Worm (Caenorhabditis elegans) whole organism, midembryonic: ENCODE results near the gene cox-6A.
A peak's percentile ranks its signal among the peaks of the same experiment; 100 is the strongest.
"Not testable (repeated sequence)": the region's sequence is repeated elsewhere in the genome, so short reads cannot be mapped to it uniquely, and the experiment has no call there.

ENCODE experiments used
- T22C8.4 ChIP-seq: fragments of 200-800 bp; sonication (Bioruptor generic); IDR thresholded peaks from 2 replicates; pipeline ENCODE4 v1.3.6; 2022; ENCODE audit warnings: missing genetic modification characterization, missing compliant biosample characterization
- cog-1 ChIP-seq: sonication (generic microtip); optimal IDR thresholded peaks from 2 replicates; lab custom pipeline; 2016; ENCODE audit warnings: missing genetic modification characterization, missing compliant biosample characterization
- flt-1 ChIP-seq: fragments of 200-800 bp; sonication (Bioruptor generic); IDR thresholded peaks from 2 replicates; pipeline ENCODE4 v1.3.6; 2022; ENCODE audit warnings: missing genetic modification characterization, missing compliant biosample characterization
- klf-2 ChIP-seq: fragments of 200-800 bp; sonication (Bioruptor generic); conservative IDR thresholded peaks from 2 replicates; pipeline ENCODE4 v1.3.6; 2022; ENCODE audit warnings: missing genetic modification reagents, missing genetic modification characterization, missing compliant biosample characterization
- med-1 ChIP-seq: sonication (generic microtip); optimal IDR thresholded peaks from 2 replicates; lab custom pipeline; 2017; ENCODE audit warnings: missing genetic modification characterization, mild to moderate bottlenecking, missing compliant biosample characterization, antibody characterized with exemption, missing genetic modification reagents; ENCODE audit not compliant: insufficient read depth
- ref-1 ChIP-seq: fragments of 200-800 bp; sonication (Bioruptor generic); conservative IDR thresholded peaks from 2 replicates; pipeline ENCODE4 v1.3.6; 2022; ENCODE audit warnings: missing genetic modification reagents, missing genetic modification characterization, missing compliant biosample characterization
- tab-1 ChIP-seq: fragments of 200-800 bp; sonication (Bioruptor generic); IDR thresholded peaks from 2 replicates; pipeline ENCODE4 v1.3.6; 2022; ENCODE audit warnings: missing genetic modification characterization, missing compliant biosample characterization
- ztf-23 ChIP-seq: fragments of 200-800 bp; sonication (Bioruptor generic); IDR thresholded peaks from 2 replicates; pipeline ENCODE4 v1.3.6; 2022; ENCODE audit warnings: missing genetic modification reagents, missing genetic modification characterization, missing compliant biosample characterization
- ztf-29 ChIP-seq: fragments of 200-800 bp; sonication (Bioruptor generic); IDR thresholded peaks from 2 replicates; pipeline ENCODE4 v1.3.6; 2022; ENCODE audit warnings: missing genetic modification reagents, missing genetic modification characterization, missing compliant biosample characterization

Gene cox-6A

DNA sequence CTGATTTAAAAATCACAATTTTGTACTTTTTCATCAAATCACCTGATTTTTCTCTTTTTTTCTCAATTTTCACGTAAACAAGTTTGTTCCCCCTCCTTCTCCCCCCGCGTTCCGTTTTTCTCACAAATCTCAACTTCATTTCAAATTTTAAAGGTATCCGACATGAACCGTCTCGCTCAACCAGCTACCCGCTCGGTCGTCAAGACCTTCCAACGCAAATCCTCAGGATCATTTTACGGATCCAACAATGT, at the start of gene cox-6A:
Gene cox-6A, plus strand, starts transcription at position 152 of the 251 bp plus-strand sequence.
- TF ChIP-seq T22C8.4 (no peak), klf-2 (GFP tag; lab: Robert Waterston, UW) (no peak), cog-1 (tag; lab: Kevin White, UChicago) (no peak), ztf-23 (GFP tag; lab: Robert Waterston, UW) (no peak), ref-1 (GFP tag; lab: Robert Waterston, UW) (no peak)

ce11 chrIII:5036158-5036557, 45.4 kb upstream of the cox-6A start, which contains the start of gene C45G9.6:
TSS of gene C45G9.6 (plus strand) at chrIII:5036458.
- TF ChIP-seq tab-1 (no peak), T22C8.4 (no peak), cog-1 (tag; lab: Kevin White, UChicago) (no peak), ref-1 (GFP tag; lab: Robert Waterston, UW) (no peak), ztf-23 (GFP tag; lab: Robert Waterston, UW) (no peak), med-1 (GFP tag; lab: Kevin White, UChicago) (no peak), klf-2 (GFP tag; lab: Robert Waterston, UW) (no peak)

DNA sequence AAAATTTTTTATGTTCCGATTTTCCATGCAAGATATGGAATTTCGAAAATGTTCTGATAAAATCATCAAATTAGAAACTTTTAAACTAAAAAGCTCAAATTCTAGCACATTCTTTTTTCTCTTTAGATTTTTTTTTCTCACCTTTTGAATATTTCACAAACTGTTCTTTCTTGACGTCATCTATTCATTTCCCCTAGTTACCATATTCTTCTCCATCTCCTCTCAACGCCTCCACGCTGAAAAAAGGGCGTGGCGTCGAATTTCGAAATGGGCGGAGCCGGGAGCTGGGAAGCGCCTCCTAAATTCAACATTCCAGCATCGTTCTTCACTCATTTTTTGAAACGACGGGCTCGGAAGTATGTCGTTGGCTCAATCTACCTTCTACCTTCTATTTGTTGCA, 39.4 kb upstream of the cox-6A start, which contains the start of gene nlp-43:
Gene nlp-43, plus strand, starts transcription at position 301 of the 400 bp plus-strand sequence.
- TF ChIP-seq tab-1 (no peak), T22C8.4 (no peak), flt-1 (GFP tag; lab: Robert Waterston, UW) (no peak), cog-1 (tag; lab: Kevin White, UChicago) (no peak), ref-1 (GFP tag; lab: Robert Waterston, UW) (no peak), med-1 (GFP tag; lab: Kevin White, UChicago) (no peak), ztf-29 (GFP tag; lab: Robert Waterston, UW) (no peak), klf-2 (GFP tag; lab: Robert Waterston, UW) (no peak)

- TF ChIP-seq flt-1 (GFP tag; lab: Robert Waterston, UW) (no peak), med-1 (GFP tag; lab: Kevin White, UChicago) (no peak), ref-1 (GFP tag; lab: Robert Waterston, UW) (no peak), T22C8.4 (no peak), ztf-29 (GFP tag; lab: Robert Waterston, UW) (no peak), cog-1 (tag; lab: Kevin White, UChicago) (no peak), ztf-23 (GFP tag; lab: Robert Waterston, UW) (no peak), klf-2 (GFP tag; lab: Robert Waterston, UW) (no peak), tab-1 (no peak)
Observed at ce11 chrIII:5044709-5045108, 36.8 kb upstream of the cox-6A start, which contains the start of gene C45G9.14. TSS of gene C45G9.14 (plus strand) at chrIII:5045009.

- TF ChIP-seq tab-1 (no peak), ztf-23 (GFP tag; lab: Robert Waterston, UW) (peak; percentile 71), cog-1 (tag; lab: Kevin White, UChicago) (peak; percentile 21), T22C8.4 (no peak)
Observed at ce11 chrIII:5047175-5047574, 34.3 kb upstream of the cox-6A start, which contains the start of gene txbp-3. TSS of gene txbp-3 (minus strand) at chrIII:5047459.

DNA sequence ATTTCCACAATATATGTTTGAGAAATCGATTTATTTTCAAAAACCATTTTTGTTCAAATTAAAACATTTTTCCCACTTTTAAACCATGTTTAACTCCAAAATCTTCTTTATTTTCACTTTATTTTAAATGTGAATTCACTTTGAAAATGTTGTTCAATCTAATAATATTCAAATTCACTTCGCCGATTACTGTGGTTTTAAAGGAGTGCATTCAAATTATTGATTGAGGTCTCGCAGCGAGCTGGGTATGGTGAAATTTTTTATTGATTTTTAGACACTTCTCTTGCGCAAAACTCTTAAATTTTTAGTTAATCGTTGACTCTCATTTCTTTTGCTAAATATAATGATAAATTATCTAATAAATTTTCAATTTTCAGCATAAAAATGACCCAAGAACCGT, 33.8 kb upstream of the cox-6A start, which contains the start of gene C45G9.5:
Gene C45G9.5, plus strand, starts transcription at position 378 of the 400 bp plus-strand sequence.
- TF ChIP-seq cog-1 (tag; lab: Kevin White, UChicago) (no peak), tab-1 (no peak), ztf-23 (GFP tag; lab: Robert Waterston, UW) (no peak), ztf-29 (GFP tag; lab: Robert Waterston, UW) (no peak), flt-1 (GFP tag; lab: Robert Waterston, UW) (no peak), klf-2 (GFP tag; lab: Robert Waterston, UW) (no peak), ref-1 (GFP tag; lab: Robert Waterston, UW) (no peak), T22C8.4 (no peak), med-1 (GFP tag; lab: Kevin White, UChicago) (no peak)

DNA sequence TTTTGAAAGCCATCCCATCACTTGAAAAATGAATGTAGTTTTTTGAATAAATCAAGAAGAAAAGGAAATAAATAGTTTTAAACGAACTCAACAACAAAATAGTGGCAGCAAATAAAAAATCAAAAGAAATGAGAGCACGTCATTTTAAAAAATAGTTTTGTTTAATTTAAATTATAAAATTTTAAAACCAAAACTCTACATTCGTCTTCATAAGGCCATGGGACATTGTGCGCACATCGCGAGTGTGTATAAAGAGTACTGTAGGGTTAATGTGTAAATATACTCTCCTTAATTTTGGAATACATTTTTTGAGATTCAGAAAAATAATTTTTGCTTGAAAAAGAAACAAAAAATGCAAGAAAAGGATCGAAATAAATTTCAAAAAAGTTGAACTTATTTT, 29.6 kb upstream of the cox-6A start, which contains the start of gene C45G9.15:
Gene C45G9.15, minus strand, starts transcription at position 101 of the 400 bp plus-strand sequence.
- no peak for TF ChIP-seq klf-2 (GFP tag; lab: Robert Waterston, UW)
- TF ChIP-seq ref-1 (GFP tag; lab: Robert Waterston, UW): no peak
- no peak for TF ChIP-seq tab-1
- TF ChIP-seq T22C8.4: no peak
- no peak for TF ChIP-seq cog-1 (tag; lab: Kevin White, UChicago)
- TF ChIP-seq med-1 (GFP tag; lab: Kevin White, UChicago): no peak
- TF ChIP-seq flt-1 (GFP tag; lab: Robert Waterston, UW): no peak
- no peak for TF ChIP-seq ztf-29 (GFP tag; lab: Robert Waterston, UW)

DNA sequence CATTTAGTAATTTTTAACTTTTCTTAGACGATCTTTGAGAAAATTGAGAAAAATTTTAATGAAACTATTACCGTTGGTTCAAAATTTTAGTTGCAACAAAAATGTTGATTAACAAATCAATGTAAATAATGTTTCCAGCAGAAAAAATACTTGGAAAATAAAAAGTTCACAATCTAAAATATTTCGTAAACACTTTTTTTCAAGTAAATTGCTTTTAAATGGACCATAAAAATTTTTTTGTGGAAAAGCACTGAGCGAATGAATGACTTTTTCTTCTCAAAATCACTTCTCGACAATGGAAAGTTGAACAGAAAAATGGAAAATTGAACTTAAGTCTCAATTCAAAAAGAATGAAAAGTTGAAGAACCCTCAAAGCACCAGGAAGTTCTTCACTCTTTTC, 28.0 kb upstream of the cox-6A start, which contains the start of gene C45G9.8:
Gene C45G9.8, minus strand, starts transcription at position 101 of the 400 bp plus-strand sequence.
- no peak for TF ChIP-seq T22C8.4
- no peak for TF ChIP-seq cog-1 (tag; lab: Kevin White, UChicago)
- TF ChIP-seq flt-1 (GFP tag; lab: Robert Waterston, UW): no peak
- TF ChIP-seq tab-1: no peak
- no peak for TF ChIP-seq ref-1 (GFP tag; lab: Robert Waterston, UW)
- TF ChIP-seq med-1 (GFP tag; lab: Kevin White, UChicago): no peak
- TF ChIP-seq klf-2 (GFP tag; lab: Robert Waterston, UW): no peak
- TF ChIP-seq ztf-29 (GFP tag; lab: Robert Waterston, UW): no peak
- no peak for TF ChIP-seq ztf-23 (GFP tag; lab: Robert Waterston, UW)

ce11 chrIII:5055709-5056108, 25.8 kb upstream of the cox-6A start, which contains the start of gene C45G9.9:
TSS of gene C45G9.9 (minus strand) at chrIII:5055809.
- not testable (repeated sequence) for TF ChIP-seq T22C8.4; flt-1 (GFP tag; lab: Robert Waterston, UW); ztf-29 (GFP tag; lab: Robert Waterston, UW)

DNA sequence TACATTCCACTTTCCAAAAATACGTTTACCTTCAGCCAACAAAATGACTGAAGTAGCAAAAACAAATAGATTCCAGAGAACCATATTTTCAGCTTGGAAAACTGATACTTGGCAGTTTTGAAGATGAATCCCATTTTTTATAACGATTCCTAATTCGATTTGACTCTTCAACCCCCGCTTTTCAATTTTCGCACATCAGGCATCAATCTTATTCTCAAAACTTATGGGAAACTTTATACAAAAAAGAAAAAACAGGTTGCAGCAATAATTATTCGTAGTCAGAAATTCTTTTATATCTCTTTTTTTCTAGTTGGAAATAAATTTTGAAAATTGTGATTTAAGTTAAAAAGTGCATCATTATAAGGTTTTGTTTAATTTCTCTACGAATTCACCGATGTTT, 19.7 kb upstream of the cox-6A start, which contains the start of gene C45G9.10:
Gene C45G9.10, minus strand, starts transcription at position 101 of the 400 bp plus-strand sequence.
- TF ChIP-seq ztf-23 (GFP tag; lab: Robert Waterston, UW): no peak
- no peak for TF ChIP-seq klf-2 (GFP tag; lab: Robert Waterston, UW)
